Worm (Caenorhabditis elegans): ENCODE results near the gene ZK154.5.

DNA sequence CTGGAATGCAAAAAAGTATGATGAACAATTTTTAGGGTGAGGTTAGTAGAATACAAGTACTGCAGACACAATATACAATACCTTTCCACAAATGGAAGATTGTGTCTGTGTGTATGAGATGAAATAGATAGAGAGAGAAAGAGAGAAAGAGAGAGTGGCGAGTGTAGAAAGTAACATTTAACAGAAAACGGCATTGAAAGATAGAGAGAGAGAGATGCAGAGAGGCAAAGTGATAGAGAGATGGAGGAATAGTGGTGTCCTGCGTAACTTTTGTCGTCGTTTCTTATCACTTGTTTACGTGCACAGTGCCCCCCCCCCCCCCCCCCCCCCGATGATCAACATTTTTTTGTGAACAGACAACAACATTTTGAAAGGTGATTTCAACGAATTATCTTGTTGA, 27.0 kb upstream of the ZK154.5 start:
- TF ChIP-seq F49E8.2 (tag; optimal IDR thresholded peaks at IDR 0.05; ENCODE audit: borderline replicate concordance) (no peak), F37D6.2 (tag; optimal IDR thresholded peaks at IDR 0.05) (no peak), ceh-82 (tag; optimal IDR thresholded peaks at IDR 0.05) (no peak), fkh-10 (GFP tag; optimal IDR thresholded peaks at IDR 0.05) (no peak), T26A8.4 (GFP tag; IDR thresholded peaks at IDR 0.05) (no peak), ztf-11 (tag; optimal IDR thresholded peaks at IDR 0.05) (no peak), nhr-25 (tag; optimal IDR thresholded peaks at IDR 0.05; ENCODE audit: borderline replicate concordance, insufficient read depth) (no peak), lin-15B (tag; optimal IDR thresholded peaks at IDR 0.05) (no peak), dmd-9 (GFP tag; IDR thresholded peaks at IDR 0.05) (no peak)

Data from whole organism, L4 larva.